Worm (Caenorhabditis elegans): ENCODE measurements around the gene ptp-5.2.
"Not testable (repeated sequence)": the region's sequence is repeated elsewhere in the genome, so short reads cannot be mapped to it uniquely, and the experiment has no call there.

The ptp-5.2 gene

DNA sequence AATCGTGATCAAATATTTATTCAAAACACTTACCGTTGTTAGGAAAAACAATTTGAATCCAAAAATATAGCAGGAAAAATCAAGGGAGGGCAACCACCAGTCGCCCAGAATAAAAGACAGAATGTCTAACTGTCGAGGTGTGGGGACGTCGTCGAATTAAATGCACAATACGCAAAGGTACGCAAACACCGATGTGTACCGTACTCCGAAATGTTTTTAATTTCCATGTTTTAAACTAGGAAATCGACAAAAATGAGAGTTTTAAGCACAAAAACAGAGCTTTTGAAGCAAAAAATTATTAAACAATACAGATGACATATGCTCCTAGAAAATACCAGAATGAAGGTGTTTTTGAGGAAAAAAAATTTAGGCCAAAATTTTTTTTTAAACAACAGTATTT is 13.7 kb upstream of the ptp-5.2 start, which contains the start of gene Y57G11C.51:
Gene Y57G11C.51 (minus strand): TSS at position 101 of the 400 bp plus-strand sequence.
- not testable (repeated sequence) for TF ChIP-seq tbx-2, hlh-15, ceh-34 (tag; optimal IDR thresholded peaks at IDR 0.05)

DNA sequence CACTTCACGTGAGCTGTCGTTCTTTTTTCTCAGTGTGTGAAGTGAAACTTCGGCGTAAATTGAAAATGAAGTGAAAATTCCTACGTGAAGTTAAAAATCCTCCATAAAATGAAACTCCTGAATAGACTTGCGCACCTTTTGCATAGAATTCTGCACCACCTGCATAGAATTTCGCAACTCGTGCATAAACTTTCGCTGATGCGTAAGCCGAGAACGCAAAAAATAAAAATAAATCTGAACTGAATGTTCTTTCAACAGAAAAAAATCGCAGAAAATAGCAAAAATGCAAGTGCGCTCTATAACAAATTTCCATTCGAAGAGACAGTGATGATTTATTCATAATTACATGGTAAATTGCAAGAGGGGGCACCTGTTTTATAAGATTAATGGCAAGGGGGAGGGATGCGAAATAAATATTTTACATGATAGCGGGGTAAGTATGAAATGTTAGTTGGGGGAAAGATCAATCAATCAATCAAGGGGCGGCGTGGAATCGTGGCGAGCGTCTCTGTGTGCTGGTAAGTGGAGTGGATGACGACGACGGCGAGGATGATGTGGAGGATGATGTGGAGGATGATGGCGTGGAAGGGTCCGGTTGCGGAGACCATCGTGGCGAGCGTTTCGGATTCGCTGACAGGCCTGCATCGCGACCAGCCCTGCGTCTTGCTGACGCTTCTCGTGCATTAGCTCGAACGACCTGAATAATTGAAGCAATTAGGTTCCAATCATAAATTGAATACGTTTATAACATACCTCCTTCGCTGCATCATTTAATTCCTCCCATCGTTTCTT is 12.7 kb upstream of the ptp-5.2 start, which contains the start of gene Y57G11C.36:
Gene Y57G11C.36 (minus strand): TSS at position 502 of the 792 bp plus-strand sequence.
- TF ChIP-seq fkh-10 (GFP tag; optimal IDR thresholded peaks at IDR 0.05) (no peak), ceh-18 (tag; optimal IDR thresholded peaks at IDR 0.05) (no peak), zip-5 (tag; optimal IDR thresholded peaks at IDR 0.05) (no peak), ceh-19 (GFP tag; optimal IDR thresholded peaks at IDR 0.05) (no peak), ama-1 (optimal IDR thresholded peaks at IDR 0.05) (no peak), unc-86 (tag; optimal IDR thresholded peaks at IDR 0.05) (no peak), tbx-2 (tag; optimal IDR thresholded peaks at IDR 0.05) (no peak), sox-2 (GFP tag; IDR thresholded peaks at IDR 0.05) (no peak)

- TF ChIP-seq lin-11 (tag; optimal IDR thresholded peaks at IDR 0.05), result no peak
- no peak for TF ChIP-seq zip-5 (tag; optimal IDR thresholded peaks at IDR 0.05)
- no peak for TF ChIP-seq hlh-13 (GFP tag; optimal IDR thresholded peaks at IDR 0.05)
- TF ChIP-seq fax-1 (tag; optimal IDR thresholded peaks at IDR 0.05), result no peak
Measured at ce11 chrIV:14771325-14771724, 10.6 kb upstream of the ptp-5.2 start, which contains the start of gene degl-1. Gene degl-1, minus strand, starts transcription at chrIV:14771425.

- TF ChIP-seq T23F11.4 (GFP tag; optimal IDR thresholded peaks at IDR 0.05) (no peak), pqm-1 (tag; optimal IDR thresholded peaks at IDR 0.05) (no peak), ceh-2 (tag; optimal IDR thresholded peaks at IDR 0.05) (no peak), unc-3 (GFP tag; conservative IDR thresholded peaks at IDR 0.05) (no peak), unc-3 (tag; optimal IDR thresholded peaks at IDR 0.05) (no peak), sox-4 (tag; optimal IDR thresholded peaks at IDR 0.05) (no peak), K09A11.1 (tag; optimal IDR thresholded peaks at IDR 0.05; ENCODE audit: insufficient read depth) (no peak), C08G9.2 (tag; optimal IDR thresholded peaks at IDR 0.05) (no peak), ahr-1 (tag; optimal IDR thresholded peaks at IDR 0.05) (no peak), hlh-8 (tag; optimal IDR thresholded peaks at IDR 0.05) (no peak), lim-6 (tag; optimal IDR thresholded peaks at IDR 0.05) (no peak), ttx-3 (tag; optimal IDR thresholded peaks at IDR 0.05) (no peak), ceh-6 (GFP tag; optimal IDR thresholded peaks at IDR 0.05) (no peak), lin-11 (tag; optimal IDR thresholded peaks at IDR 0.05) (no peak), nhr-11 (tag; optimal IDR thresholded peaks at IDR 0.05) (no peak), fax-1 (tag; optimal IDR thresholded peaks at IDR 0.05) (no peak)
Measured at ce11 chrIV:14770663-14771062, 9.9 kb upstream of the ptp-5.2 start.

DNA sequence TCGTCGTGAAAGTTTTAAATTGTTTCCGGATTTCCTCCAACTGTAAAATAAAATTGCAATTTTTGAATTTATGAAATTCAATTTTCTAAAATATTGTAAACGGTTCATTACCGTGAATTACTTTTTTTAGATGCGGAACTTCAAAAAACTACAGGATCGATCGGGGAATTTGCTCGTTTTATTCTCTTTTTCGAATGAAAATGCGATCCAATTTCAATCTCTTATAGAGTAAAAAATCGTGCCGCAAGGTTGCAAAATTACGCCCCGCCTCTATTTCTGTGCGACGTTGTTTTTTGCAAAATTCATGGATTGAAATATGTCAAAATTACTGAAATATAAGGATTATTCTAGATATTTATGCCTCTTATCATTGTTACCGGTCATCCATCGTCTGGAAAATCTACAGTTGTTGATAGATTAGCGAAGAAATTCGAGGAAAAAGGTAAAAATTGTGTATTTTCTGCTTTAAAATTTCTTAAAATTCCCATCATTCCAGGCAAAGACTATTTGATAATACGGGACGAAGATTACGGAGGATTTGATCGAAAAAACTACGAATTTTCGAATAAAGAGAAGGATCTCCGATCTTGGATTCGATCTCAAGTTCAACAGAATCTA is 8.6 kb upstream of the ptp-5.2 start, which contains the start of gene Y57G11C.43:
Gene Y57G11C.43 (plus strand): TSS at position 224 of the 618 bp plus-strand sequence.
- no peak for TF ChIP-seq elt-2 (tag; optimal IDR thresholded peaks at IDR 0.05)
- no peak for TF ChIP-seq odd-2 (tag; optimal IDR thresholded peaks at IDR 0.05)
- no peak for TF ChIP-seq nhr-11 (tag; optimal IDR thresholded peaks at IDR 0.05)

- TF ChIP-seq ceh-19 (GFP tag; optimal IDR thresholded peaks at IDR 0.05) (no peak), nhr-11 (tag; optimal IDR thresholded peaks at IDR 0.05) (no peak), Y22D7AL.16 (tag; optimal IDR thresholded peaks at IDR 0.05) (no peak), hlh-6 (tag; optimal IDR thresholded peaks at IDR 0.05) (no peak), ceh-45 (GFP tag; IDR thresholded peaks at IDR 0.05) (no peak), ets-4 (tag; optimal IDR thresholded peaks at IDR 0.05) (no peak), tbx-2 (tag; optimal IDR thresholded peaks at IDR 0.05) (peak; percentile 55), nfya-1 (tag; optimal IDR thresholded peaks at IDR 0.05) (peak; percentile 80), dmd-4 (tag; optimal IDR thresholded peaks at IDR 0.05; ENCODE audit: borderline replicate concordance) (no peak), ztf-16 (tag; optimal IDR thresholded peaks at IDR 0.05) (peak; percentile 24), elt-4 (tag; optimal IDR thresholded peaks at IDR 0.05) (no peak), unc-86 (tag; optimal IDR thresholded peaks at IDR 0.05) (peak; percentile 6), pat-9 (tag; optimal IDR thresholded peaks at IDR 0.05) (no peak), hlh-13 (GFP tag; optimal IDR thresholded peaks at IDR 0.05) (no peak), hlh-30 (tag; optimal IDR thresholded peaks at IDR 0.05; ENCODE audit: insufficient read depth) (peak; percentile 44), gmeb-2 (tag; optimal IDR thresholded peaks at IDR 0.05) (no peak)
Measured at ce11 chrIV:14767693-14768251, 7.0 kb upstream of the ptp-5.2 start, which contains the start of the genes mrps-7 and Y57G11C.3. Gene mrps-7, minus strand, starts transcription at chrIV:14767730. Gene Y57G11C.3, plus strand, starts transcription at chrIV:14768201.
